Worm (Caenorhabditis elegans): Measurements from ENCODE around the gene F28E10.1.

DNA sequence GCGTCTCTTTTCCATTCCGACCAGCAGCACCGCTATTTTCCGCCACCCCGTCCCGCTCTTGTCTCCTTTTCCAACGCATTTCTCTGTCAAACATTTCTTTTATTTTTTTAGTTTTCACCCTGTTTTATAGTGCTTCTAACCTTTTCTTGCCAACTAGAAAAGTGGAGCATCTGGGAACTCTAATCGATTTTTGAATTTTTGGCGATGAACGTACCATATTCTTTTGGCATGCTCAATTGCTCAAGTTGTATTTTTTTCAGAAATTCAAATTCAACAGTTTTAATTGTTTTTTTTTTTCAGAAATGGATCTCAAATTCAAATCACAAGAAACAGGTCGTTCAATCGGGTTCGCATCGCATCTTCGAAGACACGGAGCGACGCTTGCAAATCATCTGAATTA lies 20.4 kb upstream of the F28E10.1 start, which contains the start of gene ZK185.1:
- TF ChIP-seq rpc-1 (optimal IDR thresholded peaks at IDR 0.05) (no peak), rpc-1 (tag; optimal IDR thresholded peaks at IDR 0.05) (no peak), K12H6.12 (tag; optimal IDR thresholded peaks at IDR 0.05) (no peak), ztf-25 (GFP tag; IDR thresholded peaks at IDR 0.05) (no peak), efl-1 (GFP tag; optimal IDR thresholded peaks at IDR 0.05) (no peak), ama-1 (optimal IDR thresholded peaks at IDR 0.05) (no peak), ama-1 (GFP tag; optimal IDR thresholded peaks at IDR 0.05) (no peak), unc-62 (GFP tag; optimal IDR thresholded peaks at IDR 0.05) (no peak), snpc-3.4 (tag; optimal IDR thresholded peaks at IDR 0.05) (no peak), unc-130 (GFP tag; optimal IDR thresholded peaks at IDR 0.05) (no peak), snpc-1.3 (tag; optimal IDR thresholded peaks at IDR 0.05; ENCODE audit: insufficient read depth) (no peak), xnd-1 (tag; optimal IDR thresholded peaks at IDR 0.05) (no peak), nfya-1 (tag; optimal IDR thresholded peaks at IDR 0.05; ENCODE audit: borderline replicate concordance, insufficient read depth) (no peak), tlf-1 (GFP tag; optimal IDR thresholded peaks at IDR 0.05) (no peak), F55B11.4 (tag; optimal IDR thresholded peaks at IDR 0.05; ENCODE audit: borderline replicate concordance, insufficient read depth) (no peak), pha-4 (tag; optimal IDR thresholded peaks at IDR 0.05) (no peak)

All from whole organism, young adult.